Fruit fly (Drosophila melanogaster) whole organism, embryonic: ENCODE results near the gene Polr2D.

Source experiments
- Bgb ChIP-seq: fragments of 200-800 bp; sonication (Bioruptor generic); IDR thresholded peaks from 2 replicates; pipeline ENCODE4 v1.3.6; 2022; ENCODE audit warnings: missing biosample characterization, missing genetic modification characterization; ENCODE audit not compliant: partially characterized antibody
- CG11504 ChIP-seq: fragments of 200-800 bp; sonication (Bioruptor generic); optimal IDR thresholded peaks from 3 replicates; lab custom pipeline; 2019; ENCODE audit warnings: missing biosample characterization, mild to moderate bottlenecking, missing genetic modification characterization, moderate library complexity
- CG11560 ChIP-seq: fragments of 200-800 bp; sonication (Bioruptor generic); IDR thresholded peaks from 3 replicates; pipeline ENCODE4 v1.3.6; 2022; ENCODE audit warnings: missing biosample characterization, missing genetic modification characterization
- CG12299 ChIP-seq: fragments of 200-800 bp; sonication (Bioruptor generic); optimal IDR thresholded peaks from 2 replicates; lab custom pipeline; 2018; ENCODE audit warnings: missing biosample characterization, mild to moderate bottlenecking, missing genetic modification characterization
- CG12391 ChIP-seq: fragments of 200-800 bp; sonication (Bioruptor generic); optimal IDR thresholded peaks from 3 replicates; lab custom pipeline; 2018; ENCODE audit warnings: missing biosample characterization, mild to moderate bottlenecking, missing genetic modification characterization, moderate library complexity
- CG15601 ChIP-seq: fragments of 200-800 bp; sonication (Bioruptor generic); optimal IDR thresholded peaks from 3 replicates; lab custom pipeline; 2019; ENCODE audit warnings: missing biosample characterization, mild to moderate bottlenecking, missing genetic modification characterization, moderate library complexity
- CG1602 ChIP-seq: fragments of 200-800 bp; sonication (Bioruptor generic); optimal IDR thresholded peaks from 3 replicates; lab custom pipeline; 2016; ENCODE audit warnings: missing biosample characterization, missing genetic modification characterization
- CG16863 ChIP-seq: fragments of 200-800 bp; sonication (Bioruptor generic); optimal IDR thresholded peaks from 3 replicates; lab custom pipeline; 2016; ENCODE audit warnings: missing biosample characterization, missing genetic modification characterization
- CG18764 ChIP-seq: fragments of 200-800 bp; sonication (Bioruptor generic); optimal IDR thresholded peaks from 3 replicates; lab custom pipeline; 2016; ENCODE audit warnings: missing biosample characterization, missing genetic modification characterization
- CG2199 ChIP-seq: fragments of 200-800 bp; sonication (Bioruptor generic); IDR thresholded peaks from 3 replicates; pipeline ENCODE4 v1.3.6; 2022; ENCODE audit warnings: missing biosample characterization, missing genetic modification characterization
- CG2712 ChIP-seq: fragments of 200-800 bp; optimal IDR thresholded peaks from 3 replicates; lab custom pipeline; 2019; ENCODE audit warnings: missing biosample characterization, mild to moderate bottlenecking, missing genetic modification characterization, moderate library complexity
- CG31365 ChIP-seq: fragments of 200-800 bp; sonication (Bioruptor generic); optimal IDR thresholded peaks from 2 replicates; lab custom pipeline; 2018; ENCODE audit warnings: missing biosample characterization, mild to moderate bottlenecking, missing genetic modification characterization
- CG34224 ChIP-seq: fragments of 200-800 bp; sonication (Bioruptor generic); IDR thresholded peaks from 3 replicates; pipeline ENCODE4 v1.3.6; 2022; ENCODE audit warnings: missing biosample characterization, missing genetic modification characterization; ENCODE audit not compliant: partially characterized antibody
- CG4424 ChIP-seq: fragments of 200-800 bp; sonication (Bioruptor generic); optimal IDR thresholded peaks from 3 replicates; lab custom pipeline; 2016; ENCODE audit warnings: missing biosample characterization, missing genetic modification characterization
- CG4730 ChIP-seq: fragments of 200-800 bp; sonication (Bioruptor generic); IDR thresholded peaks from 2 replicates; pipeline ENCODE4 v1.3.6; 2022; ENCODE audit warnings: missing biosample characterization, missing genetic modification characterization
- CTCF ChIP-seq: fragments of 200-800 bp; sonication (Bioruptor generic); optimal IDR thresholded peaks from 2 replicates; lab custom pipeline; 2017; ENCODE audit warnings: missing biosample characterization, mild to moderate bottlenecking, missing genetic modification characterization, moderate library complexity
- Chrac-16 ChIP-seq: fragments of 200-800 bp; sonication (Bioruptor generic); optimal IDR thresholded peaks from 3 replicates; lab custom pipeline; 2016; ENCODE audit warnings: missing biosample characterization, missing genetic modification characterization
- Doc3 ChIP-seq: fragments of 200-800 bp; sonication (Bioruptor generic); IDR thresholded peaks from 3 replicates; pipeline ENCODE4 v1.3.6; 2022; ENCODE audit warnings: missing biosample characterization, missing genetic modification characterization; ENCODE audit not compliant: partially characterized antibody
- ERR ChIP-seq: fragments of 200-800 bp; sonication (Bioruptor generic); optimal IDR thresholded peaks from 2 replicates; lab custom pipeline; 2016; ENCODE audit warnings: missing biosample characterization, missing genetic modification characterization
- HmgD ChIP-seq: fragments of 200-800 bp; sonication (Bioruptor generic); optimal IDR thresholded peaks from 3 replicates; lab custom pipeline; 2016; ENCODE audit warnings: missing biosample characterization, missing genetic modification characterization
- Hmr ChIP-seq: fragments of 200-800 bp; sonication (Bioruptor generic); optimal IDR thresholded peaks from 3 replicates; lab custom pipeline; 2017; ENCODE audit warnings: mild to moderate bottlenecking, missing biosample characterization, missing genetic modification reagents, missing genetic modification characterization
- Myb ChIP-seq: fragments of 200-800 bp; sonication (Bioruptor generic); optimal IDR thresholded peaks from 2 replicates; lab custom pipeline; 2016; ENCODE audit warnings: missing biosample characterization, missing genetic modification characterization
- Nf-YC ChIP-seq: fragments of 200-800 bp; optimal IDR thresholded peaks from 3 replicates; lab custom pipeline; 2019; ENCODE audit warnings: missing biosample characterization, mild to moderate bottlenecking, missing genetic modification characterization, moderate library complexity
- Opbp ChIP-seq: fragments of 200-800 bp; sonication (Bioruptor generic); IDR thresholded peaks from 3 replicates; pipeline ENCODE4 v1.3.6; 2022; ENCODE audit warnings: missing biosample characterization, missing genetic modification characterization; ENCODE audit not compliant: partially characterized antibody
- Scr ChIP-seq: fragments of 200-800 bp; sonication (Bioruptor generic); IDR thresholded peaks from 2 replicates; pipeline ENCODE4 v1.3.6; 2022; ENCODE audit warnings: missing biosample characterization, missing genetic modification characterization; ENCODE audit not compliant: partially characterized antibody
- amos ChIP-seq: fragments of 200-800 bp; sonication (Bioruptor generic); IDR thresholded peaks from 2 replicates; pipeline ENCODE4 v1.3.6; 2022; ENCODE audit warnings: missing biosample characterization, missing genetic modification characterization; ENCODE audit not compliant: partially characterized antibody
- ato ChIP-seq: fragments of 200-800 bp; sonication (Bioruptor generic); IDR thresholded peaks from 2 replicates; pipeline ENCODE4 v1.3.6; 2022; ENCODE audit warnings: missing biosample characterization, missing genetic modification characterization; ENCODE audit not compliant: partially characterized antibody
- bbx ChIP-seq: fragments of 200-800 bp; sonication (Bioruptor generic); IDR thresholded peaks from 2 replicates; pipeline ENCODE4 v1.3.6; 2022; ENCODE audit warnings: missing biosample characterization, missing genetic modification characterization; ENCODE audit not compliant: partially characterized antibody
- bcd ChIP-seq: fragments of 200-800 bp; sonication (Bioruptor generic); optimal IDR thresholded peaks from 2 replicates; lab custom pipeline; 2017; ENCODE audit warnings: missing biosample characterization, mild to moderate bottlenecking, missing genetic modification characterization
- br ChIP-seq: fragments of >200 bp; optimal IDR thresholded peaks from 2 replicates; lab custom pipeline; 2017
- cwo ChIP-seq: fragments of 200-800 bp; sonication (Bioruptor generic); optimal IDR thresholded peaks from 3 replicates; lab custom pipeline; 2017; ENCODE audit warnings: missing biosample characterization, missing genetic modification characterization, mild to moderate bottlenecking, moderate library complexity, missing genetic modification reagents
- dm ChIP-seq: fragments of 200-800 bp; sonication (Bioruptor generic); optimal IDR thresholded peaks from 3 replicates; lab custom pipeline; 2016; ENCODE audit warnings: missing biosample characterization, missing genetic modification characterization
- fu2 ChIP-seq: fragments of 200-800 bp; sonication (Bioruptor generic); optimal IDR thresholded peaks from 2 replicates; lab custom pipeline; 2016; ENCODE audit warnings: missing biosample characterization, missing genetic modification characterization
- gfzf ChIP-seq: fragments of 200-800 bp; sonication (Bioruptor generic); optimal IDR thresholded peaks from 2 replicates; lab custom pipeline; 2016; ENCODE audit warnings: missing biosample characterization, mild to moderate bottlenecking, missing genetic modification characterization, moderate library complexity
- gro ChIP-seq: fragments of 200-800 bp; sonication (Bioruptor generic); optimal IDR thresholded peaks from 2 replicates; lab custom pipeline; 2016; ENCODE audit warnings: missing biosample characterization, missing genetic modification characterization
- knrl ChIP-seq: fragments of 200-800 bp; sonication (Bioruptor generic); IDR thresholded peaks from 3 replicates; pipeline ENCODE4 v1.3.6; 2022; ENCODE audit warnings: missing biosample characterization, missing genetic modification characterization; ENCODE audit not compliant: partially characterized antibody
- nerfin-2 ChIP-seq: fragments of 200-800 bp; sonication (Bioruptor generic); IDR thresholded peaks from 2 replicates; pipeline ENCODE4 v1.3.6; 2022; ENCODE audit warnings: missing biosample characterization, missing genetic modification characterization; ENCODE audit not compliant: partially characterized antibody
- nmo ChIP-seq: fragments of 200-800 bp; sonication (Bioruptor generic); optimal IDR thresholded peaks from 2 replicates; lab custom pipeline; 2018; ENCODE audit warnings: missing biosample characterization, mild to moderate bottlenecking, missing genetic modification characterization, moderate library complexity
- odd ChIP-seq: fragments of 200-800 bp; sonication (Bioruptor generic); optimal IDR thresholded peaks from 2 replicates; lab custom pipeline; 2017; ENCODE audit warnings: missing biosample characterization, mild to moderate bottlenecking, missing genetic modification characterization
- p53 ChIP-seq: fragments of 200-800 bp; sonication (Bioruptor generic); optimal IDR thresholded peaks from 2 replicates; lab custom pipeline; 2016; ENCODE audit warnings: missing biosample characterization, missing genetic modification characterization
- rib ChIP-seq: fragments of 200-800 bp; sonication (Bioruptor generic); IDR thresholded peaks from 2 replicates; pipeline ENCODE4 v1.3.6; 2022; ENCODE audit warnings: missing biosample characterization, missing genetic modification characterization
- row ChIP-seq: fragments of 200-800 bp; sonication (Bioruptor generic); IDR thresholded peaks from 3 replicates; pipeline ENCODE4 v1.3.6; 2022; ENCODE audit warnings: missing biosample characterization, missing genetic modification characterization
- sug ChIP-seq: fragments of 200-800 bp; optimal IDR thresholded peaks from 2 replicates; lab custom pipeline; 2019; ENCODE audit warnings: missing biosample characterization, mild to moderate bottlenecking, missing genetic modification characterization, moderate library complexity
- twi ChIP-seq: fragments of 200-800 bp; optimal IDR thresholded peaks from 2 replicates; lab custom pipeline; 2019; ENCODE audit warnings: missing biosample characterization, mild to moderate bottlenecking, missing genetic modification characterization, moderate library complexity
- unc-4 ChIP-seq: fragments of 200-800 bp; sonication (Bioruptor generic); IDR thresholded peaks from 2 replicates; pipeline ENCODE4 v1.3.6; 2022; ENCODE audit warnings: missing biosample characterization, missing genetic modification characterization; ENCODE audit not compliant: partially characterized antibody
- unpg ChIP-seq: fragments of 200-800 bp; sonication (Bioruptor generic); optimal IDR thresholded peaks from 3 replicates; lab custom pipeline; 2018; ENCODE audit warnings: missing biosample characterization, mild to moderate bottlenecking, missing genetic modification characterization, moderate library complexity
- yki ChIP-seq: fragments of >200 bp; optimal IDR thresholded peaks from 3 replicates; lab custom pipeline; 2018

Polr2D gene

dm6 chr3R:18301569-18301968 lies 46.3 kb upstream of the Polr2D start, which contains the start of gene Polr1E (continued):
- TF ChIP-seq CG34224 (GFP tag; lab: Robert Waterston, UW) (peak; percentile 56; the same call in 2 of the 3 replicates), CG16863 (GFP tag; lab: Kevin White, UChicago) (no peak), Doc3 (GFP tag; lab: Robert Waterston, UW) (peak; percentile 58; the same call in 2 of the 3 replicates), ERR (GFP tag; lab: Kevin White, UChicago) (no peak), ato (peak; percentile 75), CG4730 (no peak), CG15601 (tag; lab: Kevin White, UChicago) (peak; percentile 0), gro (GFP tag; lab: Kevin White, UChicago) (peak; percentile 57), unpg (GFP tag; lab: Kevin White, UChicago) (no peak), CG18764 (GFP tag; lab: Kevin White, UChicago) (no peak), Hmr (GFP tag; lab: Kevin White, UChicago) (no peak), CG1602 (GFP tag; lab: Kevin White, UChicago) (no peak), unc-4 (GFP tag; lab: Robert Waterston, UW) (peak; percentile 62), CG11560 (tag; lab: Robert Waterston, UW) (peak; percentile 100), Nf-YC (tag; lab: Kevin White, UChicago) (peak; percentile 38), dm (peak; percentile 99), knrl (GFP tag; lab: Robert Waterston, UW) (peak; percentile 52; the same call in 2 of the 3 replicates), bcd (GFP tag; lab: Kevin White, UChicago) (no peak), br (lab: Kevin White, UChicago) (no peak), CG31365 (tag; lab: Kevin White, UChicago) (no peak), nmo (GFP tag; lab: Kevin White, UChicago) (peak; percentile 39), odd (GFP tag; lab: Kevin White, UChicago) (no peak), nerfin-2 (GFP tag; lab: Robert Waterston, UW) (peak; percentile 44; the same call in 1 of the 2 replicates), cwo (GFP tag; lab: Kevin White, UChicago) (peak; percentile 98), gfzf (peak; percentile 38), CG2199 (GFP tag; lab: Robert Waterston, UW) (peak; percentile 63; the same call in 1 of the 3 replicates), CG12391 (tag; lab: Kevin White, UChicago) (peak; percentile 18), CG11504 (tag; lab: Kevin White, UChicago) (peak; percentile 70), bbx (GFP tag; lab: Robert Waterston, UW) (peak; percentile 75), CG4424 (GFP tag; lab: Kevin White, UChicago) (no peak), row (GFP tag; lab: Robert Waterston, UW) (peak; percentile 33; the same call in 1 of the 3 replicates), twi (tag; lab: Kevin White, UChicago) (peak; percentile 49), Opbp (peak; percentile 63; the same call in 2 of the 3 replicates), yki (lab: Kevin White, UChicago) (no peak), CG2712 (tag; lab: Kevin White, UChicago) (peak; percentile 20), sug (tag; lab: Kevin White, UChicago) (peak; percentile 43), amos (GFP tag; lab: Robert Waterston, UW) (peak; percentile 64), fu2 (GFP tag; lab: Kevin White, UChicago) (no peak), rib (GFP tag; lab: Robert Waterston, UW) (no peak), CTCF (GFP tag; lab: Kevin White, UChicago) (no peak), CG12299 (no peak), Myb (GFP tag; lab: Kevin White, UChicago) (peak; percentile 91), p53 (GFP tag; lab: Kevin White, UChicago) (no peak), HmgD (peak; percentile 36), Chrac-16 (GFP tag; lab: Kevin White, UChicago) (no peak), Scr (peak; percentile 64), Bgb (peak; percentile 80)
